Fruit fly (Drosophila melanogaster) whole organism, embryonic: ENCODE data around the gene CG10343.
A peak's percentile ranks its signal among the peaks of the same experiment; 100 is the strongest.

Source experiments
- Abd-B ChIP-seq: fragments of 200-800 bp; sonication (Bioruptor generic); optimal IDR thresholded peaks from 2 replicates; lab custom pipeline; 2018; ENCODE audit warnings: missing biosample characterization, mild to moderate bottlenecking, missing genetic modification characterization, moderate library complexity
- Antp ChIP-seq: fragments of 200-800 bp; sonication (Bioruptor generic); optimal IDR thresholded peaks from 3 replicates; lab custom pipeline; 2016; ENCODE audit warnings: missing biosample characterization, missing genetic modification characterization
- BtbVII ChIP-seq: fragments of 200-800 bp; sonication (Bioruptor generic); optimal IDR thresholded peaks from 3 replicates; lab custom pipeline; 2017; ENCODE audit warnings: missing biosample characterization, mild to moderate bottlenecking, missing genetic modification characterization
- CG10274 ChIP-seq: fragments of 200-800 bp; sonication (Bioruptor generic); optimal IDR thresholded peaks from 3 replicates; lab custom pipeline; 2017; ENCODE audit warnings: missing biosample characterization, mild to moderate bottlenecking, missing genetic modification characterization
- CG10366 ChIP-seq: fragments of 200-800 bp; sonication (Bioruptor generic); IDR thresholded peaks from 2 replicates; pipeline ENCODE4 v1.3.6; 2022; ENCODE audit warnings: missing biosample characterization, missing genetic modification characterization
- CG11696 ChIP-seq: fragments of 200-800 bp; sonication (Bioruptor generic); IDR thresholded peaks from 2 replicates; pipeline ENCODE4 v1.3.6; 2022; ENCODE audit warnings: missing biosample characterization, missing genetic modification characterization
- CG13123 ChIP-seq: fragments of 200-800 bp; sonication (Bioruptor generic); optimal IDR thresholded peaks from 2 replicates; lab custom pipeline; 2016; ENCODE audit warnings: missing biosample characterization, missing genetic modification characterization
- CG14014 ChIP-seq: fragments of 200-800 bp; sonication (Bioruptor generic); IDR thresholded peaks from 2 replicates; pipeline ENCODE4 v1.3.6; 2022; ENCODE audit warnings: missing biosample characterization, missing genetic modification characterization
- CG1602 ChIP-seq: fragments of 200-800 bp; sonication (Bioruptor generic); optimal IDR thresholded peaks from 3 replicates; lab custom pipeline; 2016; ENCODE audit warnings: missing biosample characterization, missing genetic modification characterization
- CG1603 ChIP-seq: fragments of 200-800 bp; sonication (Bioruptor generic); optimal IDR thresholded peaks from 2 replicates; lab custom pipeline; 2019; ENCODE audit warnings: missing biosample characterization, mild to moderate bottlenecking, missing genetic modification characterization, moderate library complexity
- CG16863 ChIP-seq: fragments of 200-800 bp; sonication (Bioruptor generic); optimal IDR thresholded peaks from 3 replicates; lab custom pipeline; 2016; ENCODE audit warnings: missing biosample characterization, missing genetic modification characterization
- CG17328 ChIP-seq: fragments of 200-800 bp; sonication (Bioruptor generic); IDR thresholded peaks from 2 replicates; pipeline ENCODE4 v1.3.6; 2022; ENCODE audit warnings: missing biosample characterization, missing genetic modification characterization
- CG17359 ChIP-seq: fragments of 200-800 bp; sonication (Bioruptor generic); optimal IDR thresholded peaks from 3 replicates; lab custom pipeline; 2018; ENCODE audit warnings: missing biosample characterization, mild to moderate bottlenecking, missing genetic modification characterization, moderate library complexity
- CG31224 ChIP-seq: fragments of 200-800 bp; sonication (Bioruptor generic); IDR thresholded peaks from 2 replicates; pipeline ENCODE4 v1.3.6; 2022; ENCODE audit warnings: missing biosample characterization, missing genetic modification characterization
- CG32532 ChIP-seq: fragments of 200-800 bp; sonication (Bioruptor generic); IDR thresholded peaks from 2 replicates; pipeline ENCODE4 v1.3.6; 2022; ENCODE audit warnings: missing biosample characterization, missing genetic modification characterization
- CG4360 ChIP-seq: fragments of 200-800 bp; sonication (Bioruptor generic); IDR thresholded peaks from 2 replicates; pipeline ENCODE4 v1.3.6; 2022; ENCODE audit warnings: missing biosample characterization, missing genetic modification characterization
- CG7556 ChIP-seq: fragments of 200-800 bp; sonication (Bioruptor generic); optimal IDR thresholded peaks from 2 replicates; lab custom pipeline; 2017; ENCODE audit warnings: missing biosample characterization, mild to moderate bottlenecking, missing genetic modification characterization
- CG8388 ChIP-seq: fragments of 200-800 bp; sonication (Bioruptor generic); optimal IDR thresholded peaks from 2 replicates; lab custom pipeline; 2019; ENCODE audit warnings: missing biosample characterization, mild to moderate bottlenecking, missing genetic modification characterization, moderate library complexity
- Chrac-16 ChIP-seq: fragments of 200-800 bp; sonication (Bioruptor generic); optimal IDR thresholded peaks from 3 replicates; lab custom pipeline; 2016; ENCODE audit warnings: missing biosample characterization, missing genetic modification characterization
- D ChIP-seq, 2 experiments: fragments of 200-800 bp in 1 of 2; fragments of >200 bp in 1 of 2; sonication (Bioruptor generic) in 1 of 2; optimal IDR thresholded peaks; 2 replicates in 1 of 2; 3 replicates in 1 of 2; lab custom pipeline; 2017; ENCODE audit warnings: mild to moderate bottlenecking in 1 of 2, missing biosample characterization in 1 of 2, missing genetic modification characterization in 1 of 2, missing genetic modification reagents in 1 of 2
- Doc3 ChIP-seq: fragments of 200-800 bp; sonication (Bioruptor generic); IDR thresholded peaks from 3 replicates; pipeline ENCODE4 v1.3.6; 2022; ENCODE audit warnings: missing biosample characterization, missing genetic modification characterization; ENCODE audit not compliant: partially characterized antibody
- Elba2 ChIP-seq: fragments of 200-800 bp; sonication (Bioruptor generic); optimal IDR thresholded peaks from 3 replicates; lab custom pipeline; 2016; ENCODE audit warnings: missing biosample characterization, missing genetic modification characterization
- Ets97D ChIP-seq: fragments of 200-800 bp; sonication (Bioruptor generic); optimal IDR thresholded peaks from 3 replicates; lab custom pipeline; 2016; ENCODE audit warnings: missing biosample characterization, missing genetic modification characterization
- Fer3 ChIP-seq: fragments of 200-800 bp; sonication (Bioruptor generic); optimal IDR thresholded peaks from 2 replicates; lab custom pipeline; 2018; ENCODE audit warnings: missing biosample characterization, mild to moderate bottlenecking, missing genetic modification characterization, moderate library complexity
- HLH3B ChIP-seq: fragments of 200-800 bp; sonication (Bioruptor generic); IDR thresholded peaks from 2 replicates; pipeline ENCODE4 v1.3.6; 2022; ENCODE audit warnings: missing biosample characterization, missing genetic modification characterization
- Hr3 ChIP-seq: fragments of 200-800 bp; sonication (Bioruptor generic); optimal IDR thresholded peaks from 3 replicates; lab custom pipeline; 2016; ENCODE audit warnings: missing biosample characterization, missing genetic modification characterization
- Max ChIP-seq: fragments of 200-800 bp; sonication (Bioruptor generic); optimal IDR thresholded peaks from 2 replicates; lab custom pipeline; 2016; ENCODE audit warnings: missing biosample characterization, mild to moderate bottlenecking, missing genetic modification characterization
- Med ChIP-seq: fragments of 200-800 bp; sonication (Bioruptor generic); peaks from one replicate; lab custom pipeline; 2016; ENCODE audit warnings: missing biosample characterization, missing genetic modification characterization, mild to moderate bottlenecking, inconsistent platforms, moderate library complexity
- NC2β ChIP-seq: fragments of 200-800 bp; sonication (Bioruptor generic); optimal IDR thresholded peaks from 2 replicates; lab custom pipeline; 2016; ENCODE audit warnings: missing biosample characterization, missing genetic modification characterization
- PHDP ChIP-seq: fragments of 200-800 bp; sonication (Bioruptor generic); optimal IDR thresholded peaks from 3 replicates; lab custom pipeline; 2018; ENCODE audit warnings: missing biosample characterization, mild to moderate bottlenecking, missing genetic modification characterization, moderate library complexity
- Pdp1 ChIP-seq, 2 experiments: fragments of 200-800 bp; sonication (Bioruptor generic); optimal IDR thresholded peaks; 3 replicates each; lab custom pipeline; 2016; ENCODE audit warnings: missing biosample characterization in 2 of 2, missing genetic modification characterization in 2 of 2, mild to moderate bottlenecking in 1 of 2, moderate library complexity in 1 of 2
- Xbp1 ChIP-seq: fragments of 200-800 bp; sonication (Bioruptor generic); optimal IDR thresholded peaks from 3 replicates; lab custom pipeline; 2016; ENCODE audit warnings: missing biosample characterization, mild to moderate bottlenecking, missing genetic modification characterization
- Xrp1 ChIP-seq: fragments of 200-800 bp; sonication (Bioruptor generic); IDR thresholded peaks from 2 replicates; pipeline ENCODE4 v1.3.6; 2022; ENCODE audit warnings: missing biosample characterization, missing genetic modification characterization
- bab2 ChIP-seq: fragments of 200-800 bp; sonication (Bioruptor generic); optimal IDR thresholded peaks from 2 replicates; lab custom pipeline; 2016; ENCODE audit warnings: missing biosample characterization, missing genetic modification characterization
- bbx ChIP-seq: fragments of 200-800 bp; sonication (Bioruptor generic); IDR thresholded peaks from 2 replicates; pipeline ENCODE4 v1.3.6; 2022; ENCODE audit warnings: missing biosample characterization, missing genetic modification characterization; ENCODE audit not compliant: partially characterized antibody
- chinmo ChIP-seq: fragments of 200-800 bp; sonication (Bioruptor generic); IDR thresholded peaks from 4 replicates; pipeline ENCODE4 v1.3.6; 2022; ENCODE audit warnings: missing biosample characterization, missing genetic modification characterization; ENCODE audit not compliant: partially characterized antibody
- corto ChIP-seq: fragments of 200-800 bp; sonication (Bioruptor generic); optimal IDR thresholded peaks from 2 replicates; lab custom pipeline; 2016; ENCODE audit warnings: missing biosample characterization, mild to moderate bottlenecking, missing genetic modification characterization, moderate library complexity
- crc ChIP-seq: fragments of 200-800 bp; sonication (Bioruptor generic); optimal IDR thresholded peaks from 2 replicates; lab custom pipeline; 2016; ENCODE audit warnings: missing biosample characterization, missing genetic modification characterization
- fd3F ChIP-seq: fragments of 200-800 bp; sonication (Bioruptor generic); optimal IDR thresholded peaks from 2 replicates; lab custom pipeline; 2018; ENCODE audit warnings: missing biosample characterization, mild to moderate bottlenecking, missing genetic modification characterization, moderate library complexity
- grau ChIP-seq: fragments of 200-800 bp; optimal IDR thresholded peaks from 3 replicates; lab custom pipeline; 2019; ENCODE audit warnings: missing biosample characterization, mild to moderate bottlenecking, missing genetic modification characterization, moderate library complexity
- hkb ChIP-seq, 2 experiments: fragments of 200-800 bp in 1 of 2; fragments of >200 bp in 1 of 2; sonication (Bioruptor generic) in 1 of 2; IDR thresholded peaks in 1 of 2; optimal IDR thresholded peaks in 1 of 2; 2 replicates each; pipeline versions ENCODE4 v1.3.6 to Lab custom; 2017 to 2022; ENCODE audit warnings: missing biosample characterization in 1 of 2, missing genetic modification characterization in 1 of 2
- pan ChIP-seq, 4 experiments: fragments of >200 bp in 3 of 4; fragments of 200-800 bp in 1 of 4; sonication (Bioruptor generic) in 1 of 4; optimal IDR thresholded peaks in 3 of 4; IDR thresholded peaks in 1 of 4; 2 replicates each; pipeline versions ENCODE4 v1.3.6 to Lab custom; 2017 to 2022; ENCODE audit warnings: missing biosample characterization in 2 of 4, missing genetic modification characterization in 2 of 4, mixed read lengths in 1 of 4
- prd ChIP-seq, 3 experiments: fragments of >200 bp in 2 of 3; fragments of 200-800 bp in 1 of 3; sonication (Bioruptor generic) in 1 of 3; optimal IDR thresholded peaks in 2 of 3; IDR thresholded peaks in 1 of 3; 2 replicates in 2 of 3; 3 replicates in 1 of 3; pipeline versions ENCODE4 v1.3.6 to Lab custom; 2017 to 2022; ENCODE audit warnings: missing biosample characterization in 1 of 3, missing genetic modification characterization in 1 of 3
- schlank ChIP-seq: fragments of 200-800 bp; sonication (Bioruptor generic); optimal IDR thresholded peaks from 2 replicates; lab custom pipeline; 2018; ENCODE audit warnings: missing biosample characterization, mild to moderate bottlenecking, missing genetic modification characterization
- sens ChIP-seq: fragments of 200-800 bp; sonication (Bioruptor generic); peaks from one replicate; lab custom pipeline; 2016; ENCODE audit warnings: missing biosample characterization, missing genetic modification characterization
- tin ChIP-seq: fragments of 200-800 bp; sonication (Bioruptor generic); optimal IDR thresholded peaks from 3 replicates; lab custom pipeline; 2016; ENCODE audit warnings: missing biosample characterization, missing genetic modification characterization
- vfl ChIP-seq: fragments of 200-800 bp; sonication (Bioruptor generic); optimal IDR thresholded peaks from 2 replicates; lab custom pipeline; 2016; ENCODE audit warnings: missing biosample characterization, missing genetic modification characterization
- vvl ChIP-seq: fragments of 200-800 bp; sonication (Bioruptor generic); IDR thresholded peaks from 2 replicates; pipeline ENCODE4 v1.3.6; 2022; ENCODE audit warnings: missing biosample characterization, missing genetic modification characterization

CG10343 gene

dm6 chr2L:18707844-18708238 is 4.6 kb downstream of the CG10343 start (continued):
- TF ChIP-seq Hr3 (GFP tag; lab: Kevin White, UChicago): peak; percentile 23
- no peak for TF ChIP-seq bbx (GFP tag; lab: Robert Waterston, UW)
- TF ChIP-seq crc (GFP tag; lab: Kevin White, UChicago): peak; percentile 25
- peak; percentile 48; the same call in 1 of the 2 replicates for TF ChIP-seq CG17328 (GFP tag; lab: Robert Waterston, UW)
- TF ChIP-seq BtbVII (GFP tag; lab: Kevin White, UChicago): no peak
- TF ChIP-seq Max (GFP tag; lab: Kevin White, UChicago): peak; percentile 38
- no peak for TF ChIP-seq Doc3 (GFP tag; lab: Robert Waterston, UW)
- peak; percentile 67 for TF ChIP-seq CG32532 (GFP tag; lab: Robert Waterston, UW)
- TF ChIP-seq HLH3B (GFP tag; lab: Robert Waterston, UW): no peak; the same call in 1 of the 2 replicates
- peak; percentile 44 for TF ChIP-seq CG8388 (GFP tag; lab: Kevin White, UChicago)
- TF ChIP-seq chinmo: peak; percentile 89; the same call in 1 of the 4 replicates
- TF ChIP-seq bab2 (GFP tag; lab: Kevin White, UChicago): peak; percentile 33
- peak; percentile 22 for TF ChIP-seq CG1602 (GFP tag; lab: Kevin White, UChicago)
- peak; percentile 38 for TF ChIP-seq tin (GFP tag; lab: Kevin White, UChicago)
- TF ChIP-seq pan (optimal IDR thresholded peaks at IDR 0.05; lab: Kevin White, UChicago): no peak
- TF ChIP-seq pan (GFP tag; optimal IDR thresholded peaks at IDR 0.05 in 1 of 2, IDR thresholded peaks at IDR 0.05 in 1 of 2): peak in 1 of 2 experiments; percentile 41
- TF ChIP-seq CG17359: peak; percentile 37
- no peak for TF ChIP-seq CG4360 (GFP tag; lab: Robert Waterston, UW)
- TF ChIP-seq fd3F (GFP tag; lab: Kevin White, UChicago): no peak
- TF ChIP-seq CG10274 (GFP tag; lab: Kevin White, UChicago): no peak
- no peak for TF ChIP-seq Ets97D (GFP tag; lab: Kevin White, UChicago)
- TF ChIP-seq vvl (GFP tag; lab: Robert Waterston, UW): peak; percentile 59
- no peak for TF ChIP-seq corto
- no peak for TF ChIP-seq CG31224 (GFP tag; lab: Robert Waterston, UW)
- peak; percentile 12 for TF ChIP-seq Xbp1 (GFP tag; lab: Kevin White, UChicago)
- peak; percentile 8 for TF ChIP-seq grau (tag; lab: Kevin White, UChicago)
- TF ChIP-seq Fer3 (tag; lab: Kevin White, UChicago): peak; percentile 28
- no peak for TF ChIP-seq hkb (optimal IDR thresholded peaks at IDR 0.05; lab: Kevin White, UChicago)
- peak; percentile 45; the same call in 1 of the 2 replicates for TF ChIP-seq hkb (GFP tag; IDR thresholded peaks at IDR 0.05; lab: Robert Waterston, UW)
- peak; percentile 46 for TF ChIP-seq Elba2
- TF ChIP-seq PHDP (tag; lab: Kevin White, UChicago): peak; percentile 39
- TF ChIP-seq Chrac-16 (GFP tag; lab: Kevin White, UChicago): peak; percentile 10
- peak; percentile 3 for TF ChIP-seq Antp
- peak; percentile 92 for TF ChIP-seq Med (GFP tag; lab: Kevin White, UChicago)
- no peak for TF ChIP-seq NC2β (GFP tag; lab: Kevin White, UChicago)
- no peak for TF ChIP-seq Abd-B
- TF ChIP-seq CG11696 (GFP tag; lab: Robert Waterston, UW): no peak
- TF ChIP-seq CG14014 (GFP tag; lab: Robert Waterston, UW): peak; percentile 43; the same call in 1 of the 2 replicates
- peak; percentile 20 for TF ChIP-seq CG16863 (GFP tag; lab: Kevin White, UChicago)
- no peak for TF ChIP-seq CG13123 (GFP tag; lab: Kevin White, UChicago)
- TF ChIP-seq prd (optimal IDR thresholded peaks at IDR 0.05; lab: Kevin White, UChicago): no peak
- TF ChIP-seq prd (GFP tag; IDR thresholded peaks at IDR 0.05; lab: Robert Waterston, UW): 0 out of 3 replicates have a peak, but pooled peaks have one; percentile 36
- TF ChIP-seq Xrp1 (GFP tag; lab: Robert Waterston, UW): peak; percentile 31; the same call in 1 of the 2 replicates
- peak in 1 of 2 experiments; percentile 13 for TF ChIP-seq Pdp1 (GFP tag; optimal IDR thresholded peaks at IDR 0.05; lab: Kevin White, UChicago)
- peak; percentile 10 for TF ChIP-seq CG1603
- TF ChIP-seq D (optimal IDR thresholded peaks at IDR 0.05; lab: Kevin White, UChicago): no peak
- TF ChIP-seq D (GFP tag; optimal IDR thresholded peaks at IDR 0.05; lab: Kevin White, UChicago): no peak
- TF ChIP-seq CG10366 (GFP tag; lab: Robert Waterston, UW): peak; percentile 32
- TF ChIP-seq sens (GFP tag; lab: Kevin White, UChicago): peak; percentile 85
- no peak for TF ChIP-seq CG7556 (GFP tag; lab: Kevin White, UChicago)
- TF ChIP-seq vfl: peak; percentile 16
- no peak for TF ChIP-seq schlank (tag; lab: Kevin White, UChicago)
